Fruit fly (Drosophila melanogaster) whole organism, embryonic: ENCODE results near the gene Gcat.

ENCODE experiments used
- ATbp ChIP-seq: fragments of 200-800 bp; sonication (Bioruptor generic); optimal IDR thresholded peaks from 2 replicates; lab custom pipeline; 2017; ENCODE audit warnings: missing biosample characterization, mild to moderate bottlenecking, missing genetic modification characterization, missing genetic modification reagents
- Abd-B ChIP-seq: fragments of 200-800 bp; sonication (Bioruptor generic); optimal IDR thresholded peaks from 2 replicates; lab custom pipeline; 2018; ENCODE audit warnings: missing biosample characterization, mild to moderate bottlenecking, missing genetic modification characterization, moderate library complexity
- Asciz ChIP-seq: fragments of 200-800 bp; sonication (Bioruptor generic); optimal IDR thresholded peaks from 2 replicates; lab custom pipeline; 2017; ENCODE audit warnings: missing biosample characterization, mild to moderate bottlenecking, missing genetic modification characterization, missing genetic modification reagents
- Blimp-1 ChIP-seq: fragments of 200-800 bp; sonication (Bioruptor generic); optimal IDR thresholded peaks from 3 replicates; lab custom pipeline; 2018; ENCODE audit warnings: missing biosample characterization, missing genetic modification characterization, mild to moderate bottlenecking, moderate library complexity, missing genetic modification reagents
- CG10462 ChIP-seq: fragments of 200-800 bp; sonication (Bioruptor generic); optimal IDR thresholded peaks from 2 replicates; lab custom pipeline; 2016; ENCODE audit warnings: missing biosample characterization, missing genetic modification characterization
- CG11093 ChIP-seq: fragments of 200-800 bp; sonication (Bioruptor generic); IDR thresholded peaks from 3 replicates; pipeline ENCODE4 v1.3.6; 2022; ENCODE audit warnings: missing biosample characterization, missing genetic modification characterization
- CG11560 ChIP-seq: fragments of 200-800 bp; sonication (Bioruptor generic); IDR thresholded peaks from 3 replicates; pipeline ENCODE4 v1.3.6; 2022; ENCODE audit warnings: missing biosample characterization, missing genetic modification characterization
- CG17328 ChIP-seq: fragments of 200-800 bp; sonication (Bioruptor generic); IDR thresholded peaks from 2 replicates; pipeline ENCODE4 v1.3.6; 2022; ENCODE audit warnings: missing biosample characterization, missing genetic modification characterization
- CG32772 ChIP-seq: fragments of 200-800 bp; sonication (Bioruptor generic); IDR thresholded peaks from 2 replicates; pipeline ENCODE4 v1.3.6; 2022; ENCODE audit warnings: missing biosample characterization, missing genetic modification characterization
- CG4328 ChIP-seq: fragments of 200-800 bp; sonication (Bioruptor generic); optimal IDR thresholded peaks from 3 replicates; lab custom pipeline; 2017; ENCODE audit warnings: missing biosample characterization, missing genetic modification reagents, missing genetic modification characterization
- CG4404 ChIP-seq: fragments of 200-800 bp; sonication (Bioruptor generic); IDR thresholded peaks from 2 replicates; pipeline ENCODE4 v1.3.6; 2022; ENCODE audit warnings: missing biosample characterization, missing genetic modification characterization
- CG4820 ChIP-seq: fragments of 200-800 bp; sonication (Bioruptor generic); optimal IDR thresholded peaks from 3 replicates; lab custom pipeline; 2016; ENCODE audit warnings: missing biosample characterization, missing genetic modification characterization
- CG7372 ChIP-seq: fragments of 200-800 bp; sonication (Bioruptor generic); IDR thresholded peaks from 2 replicates; pipeline ENCODE4 v1.3.6; 2022; ENCODE audit warnings: missing biosample characterization, missing genetic modification characterization
- CG7556 ChIP-seq: fragments of 200-800 bp; sonication (Bioruptor generic); optimal IDR thresholded peaks from 2 replicates; lab custom pipeline; 2017; ENCODE audit warnings: missing biosample characterization, mild to moderate bottlenecking, missing genetic modification characterization
- CG8290 ChIP-seq, 3 experiments: fragments of 200-800 bp; sonication (Bioruptor generic); optimal IDR thresholded peaks; 2 replicates each; lab custom pipeline; 2016 to 2019; ENCODE audit warnings: missing biosample characterization in 3 of 3, missing genetic modification characterization in 3 of 3, mild to moderate bottlenecking in 2 of 3, moderate library complexity in 1 of 3
- CG9609 ChIP-seq: fragments of 200-800 bp; sonication (Bioruptor generic); optimal IDR thresholded peaks from 3 replicates; lab custom pipeline; 2016; ENCODE audit warnings: missing biosample characterization, missing genetic modification characterization
- CG9727 ChIP-seq: fragments of 200-800 bp; sonication (Bioruptor generic); optimal IDR thresholded peaks from 3 replicates; lab custom pipeline; 2017; ENCODE audit warnings: missing biosample characterization, mild to moderate bottlenecking, missing genetic modification characterization
- CG9797 ChIP-seq: fragments of 200-800 bp; sonication (Bioruptor generic); optimal IDR thresholded peaks from 3 replicates; lab custom pipeline; 2018; ENCODE audit warnings: missing biosample characterization, mild to moderate bottlenecking, missing genetic modification characterization
- Dip2 ChIP-seq: fragments of 200-800 bp; sonication (Bioruptor generic); IDR thresholded peaks from 2 replicates; pipeline ENCODE4 v1.3.6; 2022; ENCODE audit warnings: missing biosample characterization, missing genetic modification characterization
- Dip3 ChIP-seq: fragments of 200-800 bp; sonication (Bioruptor generic); optimal IDR thresholded peaks from 3 replicates; lab custom pipeline; 2016; ENCODE audit warnings: missing biosample characterization, missing genetic modification characterization
- Hr78 ChIP-seq, 2 experiments: fragments of 200-800 bp in 1 of 2; fragments of >200 bp in 1 of 2; sonication (Bioruptor generic) in 1 of 2; optimal IDR thresholded peaks; 2 replicates each; lab custom pipeline; 2017 to 2019; ENCODE audit warnings: missing biosample characterization in 2 of 2, missing genetic modification characterization in 2 of 2, mild to moderate bottlenecking in 1 of 2, moderate library complexity in 1 of 2
- Max ChIP-seq: fragments of 200-800 bp; sonication (Bioruptor generic); optimal IDR thresholded peaks from 2 replicates; lab custom pipeline; 2016; ENCODE audit warnings: missing biosample characterization, mild to moderate bottlenecking, missing genetic modification characterization
- Neu2 ChIP-seq: fragments of 200-800 bp; sonication (Bioruptor generic); optimal IDR thresholded peaks from 3 replicates; lab custom pipeline; 2016; ENCODE audit warnings: missing biosample characterization, missing genetic modification characterization, borderline replicate concordance
- Oli ChIP-seq: fragments of 200-800 bp; sonication (Bioruptor generic); optimal IDR thresholded peaks from 2 replicates; lab custom pipeline; 2018; ENCODE audit warnings: missing biosample characterization, mild to moderate bottlenecking, missing genetic modification characterization, moderate library complexity
- Pdp1 ChIP-seq, 2 experiments: fragments of 200-800 bp; sonication (Bioruptor generic); optimal IDR thresholded peaks; 3 replicates each; lab custom pipeline; 2016; ENCODE audit warnings: missing biosample characterization in 2 of 2, missing genetic modification characterization in 2 of 2, mild to moderate bottlenecking in 1 of 2, moderate library complexity in 1 of 2
- Sox102F ChIP-seq: fragments of 200-800 bp; sonication (Bioruptor generic); optimal IDR thresholded peaks from 2 replicates; lab custom pipeline; 2018; ENCODE audit warnings: missing biosample characterization, mild to moderate bottlenecking, missing genetic modification characterization, moderate library complexity
- Sry-δ ChIP-seq: fragments of 200-800 bp; sonication (Bioruptor generic); optimal IDR thresholded peaks from 2 replicates; lab custom pipeline; 2016; ENCODE audit warnings: missing biosample characterization, missing genetic modification characterization
- Stat92E ChIP-seq, 3 experiments: fragments of >200 bp in 2 of 3; fragments of 200-800 bp in 1 of 3; sonication (Bioruptor generic) in 1 of 3; optimal IDR thresholded peaks; 2 replicates each; lab custom pipeline; 2017 to 2019; ENCODE audit warnings: missing biosample characterization in 3 of 3, missing genetic modification characterization in 3 of 3, mild to moderate bottlenecking in 1 of 3, moderate library complexity in 1 of 3
- Taf1 ChIP-seq: fragments of 200-800 bp; sonication (Bioruptor generic); IDR thresholded peaks from 2 replicates; pipeline ENCODE4 v1.3.6; 2022; ENCODE audit warnings: missing biosample characterization, missing genetic modification characterization
- Xbp1 ChIP-seq: fragments of 200-800 bp; sonication (Bioruptor generic); optimal IDR thresholded peaks from 3 replicates; lab custom pipeline; 2016; ENCODE audit warnings: missing biosample characterization, mild to moderate bottlenecking, missing genetic modification characterization
- Xrp1 ChIP-seq: fragments of 200-800 bp; sonication (Bioruptor generic); IDR thresholded peaks from 2 replicates; pipeline ENCODE4 v1.3.6; 2022; ENCODE audit warnings: missing biosample characterization, missing genetic modification characterization
- abd-A ChIP-seq: fragments of 200-800 bp; sonication (Bioruptor generic); optimal IDR thresholded peaks from 3 replicates; lab custom pipeline; 2019; ENCODE audit warnings: missing biosample characterization, mild to moderate bottlenecking, missing genetic modification characterization, moderate library complexity
- ato ChIP-seq: fragments of 200-800 bp; sonication (Bioruptor generic); IDR thresholded peaks from 2 replicates; pipeline ENCODE4 v1.3.6; 2022; ENCODE audit warnings: missing biosample characterization, missing genetic modification characterization; ENCODE audit not compliant: partially characterized antibody
- fru ChIP-seq: fragments of >200 bp; optimal IDR thresholded peaks from 2 replicates; lab custom pipeline; 2017
- klu ChIP-seq: fragments of 200-800 bp; sonication (Bioruptor generic); IDR thresholded peaks from 2 replicates; pipeline ENCODE4 v1.3.6; 2022; ENCODE audit warnings: missing biosample characterization, missing genetic modification characterization
- lilli ChIP-seq: fragments of 200-800 bp; sonication (Bioruptor generic); optimal IDR thresholded peaks from 3 replicates; lab custom pipeline; 2016; ENCODE audit warnings: missing biosample characterization, missing genetic modification characterization
- pb ChIP-seq: fragments of 200-800 bp; sonication (Bioruptor generic); optimal IDR thresholded peaks from 3 replicates; lab custom pipeline; 2016; ENCODE audit warnings: missing biosample characterization, missing genetic modification characterization
- ranshi ChIP-seq: fragments of 200-800 bp; sonication (Bioruptor generic); IDR thresholded peaks from 2 replicates; pipeline ENCODE4 v1.3.6; 2022; ENCODE audit warnings: missing biosample characterization, missing genetic modification characterization
- sens ChIP-seq: fragments of 200-800 bp; sonication (Bioruptor generic); peaks from one replicate; lab custom pipeline; 2016; ENCODE audit warnings: missing biosample characterization, missing genetic modification characterization
- sob ChIP-seq: fragments of 200-800 bp; sonication (Bioruptor generic); IDR thresholded peaks from 2 replicates; pipeline ENCODE4 v1.3.6; 2022; ENCODE audit warnings: missing biosample characterization, missing genetic modification characterization
- tin ChIP-seq: fragments of 200-800 bp; sonication (Bioruptor generic); optimal IDR thresholded peaks from 3 replicates; lab custom pipeline; 2016; ENCODE audit warnings: missing biosample characterization, missing genetic modification characterization
- trem ChIP-seq: fragments of 200-800 bp; optimal IDR thresholded peaks from 3 replicates; lab custom pipeline; 2019; ENCODE audit warnings: missing biosample characterization, mild to moderate bottlenecking, missing genetic modification characterization, moderate library complexity
- tup ChIP-seq: fragments of 200-800 bp; sonication (Bioruptor generic); optimal IDR thresholded peaks from 2 replicates; lab custom pipeline; 2016; ENCODE audit warnings: missing biosample characterization, mild to moderate bottlenecking, missing genetic modification characterization, moderate library complexity
- twi ChIP-seq: fragments of 200-800 bp; optimal IDR thresholded peaks from 2 replicates; lab custom pipeline; 2019; ENCODE audit warnings: missing biosample characterization, mild to moderate bottlenecking, missing genetic modification characterization, moderate library complexity
- vnd ChIP-seq: fragments of 200-800 bp; sonication (Bioruptor generic); IDR thresholded peaks from 3 replicates; pipeline ENCODE4 v1.3.6; 2022; ENCODE audit warnings: missing biosample characterization, missing genetic modification characterization; ENCODE audit not compliant: partially characterized antibody
- wor ChIP-seq: fragments of 200-800 bp; sonication (Bioruptor generic); IDR thresholded peaks from 2 replicates; pipeline ENCODE4 v1.3.6; 2022; ENCODE audit warnings: missing biosample characterization, missing genetic modification characterization
- zen ChIP-seq: fragments of 200-800 bp; sonication (Bioruptor generic); optimal IDR thresholded peaks from 3 replicates; lab custom pipeline; 2018; ENCODE audit warnings: missing biosample characterization, mild to moderate bottlenecking, missing genetic modification characterization, moderate library complexity

Gene Gcat

dm6 chr3L:11822446-11823334, 22.0 kb upstream of the Gcat start, which contains the start of gene RpL10Ab (continued):
- TF ChIP-seq CG8290 (GFP tag; optimal IDR thresholded peaks at IDR 0.05; lab: Kevin White, UChicago) (no peak), CG8290 (tag; optimal IDR thresholded peaks at IDR 0.05; lab: Kevin White, UChicago) (peak in 1 of 2 experiments; percentile 81), Xbp1 (GFP tag; lab: Kevin White, UChicago) (peak; percentile 57), CG7372 (GFP tag; lab: Robert Waterston, UW) (peak; percentile 66; the same call in 1 of the 2 replicates), Taf1 (GFP tag; lab: Robert Waterston, UW) (0 out of 2 replicates have a peak, but pooled peaks have one; percentile 6), Oli (peak; percentile 29), Abd-B (GFP tag; lab: Kevin White, UChicago) (peak; percentile 55), trem (tag; lab: Kevin White, UChicago) (peak; percentile 79), twi (tag; lab: Kevin White, UChicago) (no peak), Sox102F (GFP tag; lab: Kevin White, UChicago) (no peak), Neu2 (peak; percentile 95), CG9797 (no peak), lilli (no peak), CG9727 (GFP tag; lab: Kevin White, UChicago) (peak; percentile 78), vnd (GFP tag; lab: Robert Waterston, UW) (peak; percentile 74), Max (peak; percentile 29), CG4328 (GFP tag; lab: Kevin White, UChicago) (peak; percentile 63), CG11560 (tag; lab: Robert Waterston, UW) (peak; percentile 61; the same call in 1 of the 3 replicates), Dip2 (no peak), Dip3 (GFP tag; lab: Kevin White, UChicago) (peak; percentile 12), ato (peak; percentile 77), Blimp-1 (GFP tag; lab: Kevin White, UChicago) (peak; percentile 65), sens (GFP tag; lab: Kevin White, UChicago) (peak; percentile 83), klu (GFP tag; lab: Robert Waterston, UW) (peak; percentile 61; the same call in 1 of the 2 replicates), CG10462 (GFP tag; lab: Kevin White, UChicago) (no peak), Asciz (GFP tag; lab: Kevin White, UChicago) (peak; percentile 27), tup (GFP tag; lab: Kevin White, UChicago) (no peak), CG32772 (GFP tag; lab: Robert Waterston, UW) (peak; percentile 56), CG4404 (GFP tag; lab: Robert Waterston, UW) (peak; percentile 80), CG11093 (GFP tag; lab: Robert Waterston, UW) (peak; percentile 48; the same call in 1 of the 3 replicates), Pdp1 (GFP tag; optimal IDR thresholded peaks at IDR 0.05; lab: Kevin White, UChicago) (peak; percentile 33 to 72), fru (lab: Kevin White, UChicago) (no peak), Stat92E (GFP tag; optimal IDR thresholded peaks at IDR 0.05; lab: Kevin White, UChicago) (no peak), zen (tag; lab: Kevin White, UChicago) (peak; percentile 70), Xrp1 (GFP tag; lab: Robert Waterston, UW) (peak; percentile 30; the same call in 1 of the 2 replicates), Sry-δ (peak; percentile 84), CG7556 (GFP tag; lab: Kevin White, UChicago) (peak; percentile 63), CG4820 (GFP tag; lab: Kevin White, UChicago) (peak; percentile 45), sob (peak; percentile 66), CG17328 (GFP tag; lab: Robert Waterston, UW) (peak; percentile 71), ATbp (GFP tag; lab: Kevin White, UChicago) (no peak), pb (GFP tag; lab: Kevin White, UChicago) (peak; percentile 53), wor (GFP tag; lab: Robert Waterston, UW) (0 out of 2 replicates have a peak, but pooled peaks have one; percentile 23), CG9609 (GFP tag; lab: Kevin White, UChicago) (no peak), Hr78 (GFP tag; optimal IDR thresholded peaks at IDR 0.05; lab: Kevin White, UChicago) (no peak), ranshi (GFP tag; lab: Robert Waterston, UW) (peak; percentile 74; the same call in 1 of the 2 replicates), abd-A (tag; lab: Kevin White, UChicago) (no peak), tin (GFP tag; lab: Kevin White, UChicago) (peak; percentile 26)
